Worm (Caenorhabditis elegans): ENCODE data around the gene T12D8.9.

T12D8.9 gene

ce11 chrIII:13625650-13626430 lies 8.9 kb downstream of the T12D8.9 start (continued):
- no peak for TF ChIP-seq F37D6.2 (tag; optimal IDR thresholded peaks at IDR 0.05)
- peak; percentile 25 for TF ChIP-seq ama-1 (optimal IDR thresholded peaks at IDR 0.05)
- 0 out of 2 replicates have a peak, but pooled peaks have one; percentile 4 for TF ChIP-seq lin-38 (GFP tag; IDR thresholded peaks at IDR 0.05)
- no peak for TF ChIP-seq Y75B8A.6 (GFP tag; IDR thresholded peaks at IDR 0.05)
- no peak for TF ChIP-seq nhr-6 (tag; optimal IDR thresholded peaks at IDR 0.05)
- TF ChIP-seq fos-1 (tag; optimal IDR thresholded peaks at IDR 0.05), result no peak
- TF ChIP-seq zfp-2 (tag; optimal IDR thresholded peaks at IDR 0.05), result no peak

ce11 chrIII:13626692-13627091 lies 9.8 kb downstream of the T12D8.9 start, which contains the start of gene T12D8.5:
T12D8.5 (minus strand) TSS chrIII:13626786.
- peak; percentile 84 for TF ChIP-seq hlh-30 (tag; optimal IDR thresholded peaks at IDR 0.05; ENCODE audit: insufficient read depth)
- TF ChIP-seq F10B5.3 (tag; optimal IDR thresholded peaks at IDR 0.05), result no peak
- TF ChIP-seq hlh-11 (tag; optimal IDR thresholded peaks at IDR 0.05), result peak; percentile 82
- TF ChIP-seq php-3 (GFP tag; IDR thresholded peaks at IDR 0.05), result no peak
- peak; percentile 49 for TF ChIP-seq nhr-28 (tag; optimal IDR thresholded peaks at IDR 0.05)
- TF ChIP-seq dmd-6 (GFP tag; IDR thresholded peaks at IDR 0.05), result peak; percentile 23; the same call in 1 of the 2 replicates
- TF ChIP-seq T26A8.4 (GFP tag; IDR thresholded peaks at IDR 0.05), result 0 out of 2 replicates have a peak, but pooled peaks have one; percentile 2
- TF ChIP-seq pha-4 (GFP tag; IDR thresholded peaks at IDR 0.05), result no peak
- TF ChIP-seq pha-4 (tag; optimal IDR thresholded peaks at IDR 0.05), result no peak
- peak; percentile 13 to 37 for TF ChIP-seq lsy-2 (tag; optimal IDR thresholded peaks at IDR 0.05)
- TF ChIP-seq hmg-1.1 (GFP tag; IDR thresholded peaks at IDR 0.05), result no peak
- TF ChIP-seq nhr-11 (tag; optimal IDR thresholded peaks at IDR 0.05), result no peak
- no peak for TF ChIP-seq nhr-10 (tag; optimal IDR thresholded peaks at IDR 0.05)
- no peak for TF ChIP-seq mes-2 (tag; optimal IDR thresholded peaks at IDR 0.05; ENCODE audit: poor library complexity, severe bottlenecking)
- TF ChIP-seq daf-16 (GFP tag; optimal IDR thresholded peaks at IDR 0.05), result peak in 1 of 2 experiments; percentile 9
- peak; percentile 99 for TF ChIP-seq daf-16 (tag; optimal IDR thresholded peaks at IDR 0.05)
- TF ChIP-seq mep-1 (tag; optimal IDR thresholded peaks at IDR 0.05), result peak; percentile 16
- no peak for TF ChIP-seq zag-1 (tag; optimal IDR thresholded peaks at IDR 0.05)
- TF ChIP-seq F44E2.7 (GFP tag; IDR thresholded peaks at IDR 0.05), result no peak
- TF ChIP-seq zfp-3 (GFP tag; conservative IDR thresholded peaks at IDR 0.05), result no peak
- TF ChIP-seq mdl-1 (tag; optimal IDR thresholded peaks at IDR 0.05), result peak in 1 of 2 experiments; percentile 34
- TF ChIP-seq snpc-4 (tag; optimal IDR thresholded peaks at IDR 0.05), result no peak
- no peak for TF ChIP-seq Y105C5A.15 (GFP tag; IDR thresholded peaks at IDR 0.05)
- peak; percentile 80 for TF ChIP-seq pqm-1 (tag; optimal IDR thresholded peaks at IDR 0.05)
- peak; percentile 90 for TF ChIP-seq dve-1 (tag; optimal IDR thresholded peaks at IDR 0.05; ENCODE audit: insufficient read depth)

ce11 chrIII:13630708-13631107 lies 13.8 kb downstream of the T12D8.9 start, which contains the start of gene arrd-17:
arrd-17 (minus strand) TSS chrIII:13630808.
- TF ChIP-seq F44E2.7 (GFP tag; IDR thresholded peaks at IDR 0.05) (no peak), nhr-237 (tag; optimal IDR thresholded peaks at IDR 0.05) (no peak), fkh-10 (GFP tag; optimal IDR thresholded peaks at IDR 0.05) (no peak), vab-7 (GFP tag; IDR thresholded peaks at IDR 0.05) (no peak), pqm-1 (tag; optimal IDR thresholded peaks at IDR 0.05) (no peak), snpc-1.2 (GFP tag; IDR thresholded peaks at IDR 0.05) (no peak), dmd-8 (GFP tag; IDR thresholded peaks at IDR 0.05) (no peak), mes-2 (tag; optimal IDR thresholded peaks at IDR 0.05; ENCODE audit: poor library complexity, severe bottlenecking) (no peak), unc-130 (GFP tag; optimal IDR thresholded peaks at IDR 0.05) (no peak), lim-7 (GFP tag; IDR thresholded peaks at IDR 0.05) (no peak), nhr-76 (tag; optimal IDR thresholded peaks at IDR 0.05) (no peak), duxl-1 (tag; optimal IDR thresholded peaks at IDR 0.05; ENCODE audit: poor library complexity) (no peak), ceh-62 (tag; optimal IDR thresholded peaks at IDR 0.05) (no peak), unc-62 (GFP tag; optimal IDR thresholded peaks at IDR 0.05 in 1 of 2) (no peak), unc-62 (tag; optimal IDR thresholded peaks at IDR 0.05) (no peak)
